Fruit fly (Drosophila melanogaster) whole organism, embryonic: ENCODE data around the gene CG2059.

ENCODE experiments used
- B-H1 ChIP-seq: fragments of 200-800 bp; sonication (Bioruptor generic); IDR thresholded peaks from 3 replicates; pipeline ENCODE4 v1.3.6; 2022; ENCODE audit warnings: missing biosample characterization, missing genetic modification characterization
- BtbVII ChIP-seq: fragments of 200-800 bp; sonication (Bioruptor generic); optimal IDR thresholded peaks from 3 replicates; lab custom pipeline; 2017; ENCODE audit warnings: missing biosample characterization, mild to moderate bottlenecking, missing genetic modification characterization
- CG10366 ChIP-seq: fragments of 200-800 bp; sonication (Bioruptor generic); IDR thresholded peaks from 2 replicates; pipeline ENCODE4 v1.3.6; 2022; ENCODE audit warnings: missing biosample characterization, missing genetic modification characterization
- CG11093 ChIP-seq: fragments of 200-800 bp; sonication (Bioruptor generic); IDR thresholded peaks from 3 replicates; pipeline ENCODE4 v1.3.6; 2022; ENCODE audit warnings: missing biosample characterization, missing genetic modification characterization
- CG11456 ChIP-seq: fragments of 200-800 bp; sonication (Bioruptor generic); IDR thresholded peaks from 3 replicates; pipeline ENCODE4 v1.3.6; 2022; ENCODE audit warnings: missing biosample characterization, missing genetic modification characterization
- CG12299 ChIP-seq: fragments of 200-800 bp; sonication (Bioruptor generic); optimal IDR thresholded peaks from 2 replicates; lab custom pipeline; 2018; ENCODE audit warnings: missing biosample characterization, mild to moderate bottlenecking, missing genetic modification characterization
- CG1233 ChIP-seq: fragments of 200-800 bp; sonication (Bioruptor generic); optimal IDR thresholded peaks from 4 replicates; lab custom pipeline; 2018; ENCODE audit warnings: missing biosample characterization, mild to moderate bottlenecking, missing genetic modification characterization
- CG1603 ChIP-seq: fragments of 200-800 bp; sonication (Bioruptor generic); optimal IDR thresholded peaks from 2 replicates; lab custom pipeline; 2019; ENCODE audit warnings: missing biosample characterization, mild to moderate bottlenecking, missing genetic modification characterization, moderate library complexity
- CG1792 ChIP-seq: fragments of 200-800 bp; sonication (Bioruptor generic); optimal IDR thresholded peaks from 2 replicates; lab custom pipeline; 2016; ENCODE audit warnings: missing biosample characterization, missing genetic modification characterization
- CG31388 ChIP-seq: fragments of 200-800 bp; sonication (Bioruptor generic); optimal IDR thresholded peaks from 2 replicates; lab custom pipeline; 2016; ENCODE audit warnings: missing biosample characterization, missing genetic modification characterization
- CG3726 ChIP-seq: fragments of 200-800 bp; sonication (Bioruptor generic); IDR thresholded peaks from 3 replicates; pipeline ENCODE4, ENCODE4 v1.3.6; 2022; ENCODE audit warnings: missing biosample characterization, missing genetic modification characterization
- CG3847 ChIP-seq: fragments of 200-800 bp; sonication (Bioruptor generic); IDR thresholded peaks from 2 replicates; pipeline ENCODE4 v1.3.6; 2022; ENCODE audit warnings: missing biosample characterization, missing genetic modification characterization
- CG4617 ChIP-seq: fragments of 200-800 bp; sonication (Bioruptor generic); optimal IDR thresholded peaks from 3 replicates; lab custom pipeline; 2016; ENCODE audit warnings: missing biosample characterization, missing genetic modification characterization, borderline replicate concordance
- CG6654 ChIP-seq: fragments of 200-800 bp; sonication (Bioruptor generic); optimal IDR thresholded peaks from 2 replicates; lab custom pipeline; 2017; ENCODE audit warnings: missing biosample characterization, mild to moderate bottlenecking, missing genetic modification characterization
- CG7271 ChIP-seq: fragments of 200-800 bp; sonication (Bioruptor generic); optimal IDR thresholded peaks from 2 replicates; lab custom pipeline; 2018; ENCODE audit warnings: missing biosample characterization, mild to moderate bottlenecking, missing genetic modification characterization, moderate library complexity
- CG8478 ChIP-seq: fragments of >200 bp; optimal IDR thresholded peaks from 2 replicates; lab custom pipeline; 2018
- CG9932 ChIP-seq: fragments of 200-800 bp; sonication (Bioruptor generic); IDR thresholded peaks from 2 replicates; pipeline ENCODE4 v1.3.6; 2022; ENCODE audit warnings: missing biosample characterization, missing genetic modification characterization
- Chrac-16 ChIP-seq: fragments of 200-800 bp; sonication (Bioruptor generic); optimal IDR thresholded peaks from 3 replicates; lab custom pipeline; 2016; ENCODE audit warnings: missing biosample characterization, missing genetic modification characterization
- Eip74EF ChIP-seq, 2 experiments: fragments of 200-800 bp in 1 of 2; fragments of >200 bp in 1 of 2; sonication (Bioruptor generic) in 1 of 2; optimal IDR thresholded peaks; 2 replicates each; lab custom pipeline; 2017 to 2019; ENCODE audit warnings: missing biosample characterization in 2 of 2, missing genetic modification characterization in 2 of 2, mild to moderate bottlenecking in 1 of 2, moderate library complexity in 1 of 2
- Fer2 ChIP-seq: fragments of 200-800 bp; sonication (Bioruptor generic); optimal IDR thresholded peaks from 2 replicates; lab custom pipeline; 2018; ENCODE audit warnings: missing biosample characterization, mild to moderate bottlenecking, missing genetic modification characterization, moderate library complexity
- GATAe ChIP-seq: fragments of 200-800 bp; sonication (Bioruptor generic); conservative IDR thresholded peaks from 2 replicates; pipeline ENCODE4 v1.3.6; 2022; ENCODE audit warnings: missing biosample characterization, missing genetic modification characterization
- H15 ChIP-seq: fragments of 200-800 bp; sonication (Bioruptor generic); IDR thresholded peaks from 3 replicates; pipeline ENCODE4 v1.3.6; 2022; ENCODE audit warnings: missing biosample characterization, missing genetic modification characterization
- Hr3 ChIP-seq: fragments of 200-800 bp; sonication (Bioruptor generic); optimal IDR thresholded peaks from 3 replicates; lab custom pipeline; 2016; ENCODE audit warnings: missing biosample characterization, missing genetic modification characterization
- Lhr ChIP-seq: fragments of 200-800 bp; sonication (Bioruptor generic); optimal IDR thresholded peaks from 3 replicates; lab custom pipeline; 2017; ENCODE audit warnings: mild to moderate bottlenecking, missing biosample characterization, missing genetic modification reagents, missing genetic modification characterization
- MTF-1 ChIP-seq: fragments of 200-800 bp; sonication (Bioruptor generic); optimal IDR thresholded peaks from 2 replicates; lab custom pipeline; 2018; ENCODE audit warnings: missing biosample characterization, mild to moderate bottlenecking, missing genetic modification characterization, borderline replicate concordance
- Meics ChIP-seq: fragments of 200-800 bp; sonication (Bioruptor generic); optimal IDR thresholded peaks from 2 replicates; lab custom pipeline; 2017; ENCODE audit warnings: missing biosample characterization, mild to moderate bottlenecking, missing genetic modification characterization
- NC2α ChIP-seq: fragments of 200-800 bp; sonication (Bioruptor generic); optimal IDR thresholded peaks from 2 replicates; lab custom pipeline; 2016; ENCODE audit warnings: missing biosample characterization, missing genetic modification characterization
- Nf-YC ChIP-seq: fragments of 200-800 bp; optimal IDR thresholded peaks from 3 replicates; lab custom pipeline; 2019; ENCODE audit warnings: missing biosample characterization, mild to moderate bottlenecking, missing genetic modification characterization, moderate library complexity
- NfI ChIP-seq: fragments of 200-800 bp; sonication (Bioruptor generic); optimal IDR thresholded peaks from 3 replicates; lab custom pipeline; 2018; ENCODE audit warnings: missing biosample characterization, mild to moderate bottlenecking, missing genetic modification characterization, moderate library complexity
- Pdp1 ChIP-seq, 2 experiments: fragments of 200-800 bp; sonication (Bioruptor generic); optimal IDR thresholded peaks; 3 replicates each; lab custom pipeline; 2016; ENCODE audit warnings: missing biosample characterization in 2 of 2, missing genetic modification characterization in 2 of 2, mild to moderate bottlenecking in 1 of 2, moderate library complexity in 1 of 2
- Ptx1 ChIP-seq: fragments of 200-800 bp; sonication (Bioruptor generic); IDR thresholded peaks from 2 replicates; pipeline ENCODE4 v1.3.6; 2022; ENCODE audit warnings: missing biosample characterization, missing genetic modification characterization
- Six4 ChIP-seq: fragments of 200-800 bp; sonication (Bioruptor generic); optimal IDR thresholded peaks from 2 replicates; lab custom pipeline; 2016; ENCODE audit warnings: missing biosample characterization, missing genetic modification characterization
- Tbp ChIP-seq: fragments of >200 bp; optimal IDR thresholded peaks from 2 replicates; lab custom pipeline; 2018; ENCODE audit warnings: missing biosample characterization, missing genetic modification characterization
- bsh ChIP-seq, 2 experiments: fragments of 200-800 bp; sonication (Bioruptor generic); optimal IDR thresholded peaks; 2 replicates each; lab custom pipeline; 2017 to 2018; ENCODE audit warnings: mild to moderate bottlenecking in 2 of 2, missing biosample characterization in 2 of 2, missing genetic modification characterization in 2 of 2, moderate library complexity in 1 of 2
- cato ChIP-seq: fragments of 200-800 bp; sonication (Bioruptor generic); optimal IDR thresholded peaks from 2 replicates; lab custom pipeline; 2016; ENCODE audit warnings: missing biosample characterization, missing genetic modification characterization, borderline replicate concordance
- ewg ChIP-seq: fragments of 200-800 bp; sonication (Bioruptor generic); optimal IDR thresholded peaks from 3 replicates; lab custom pipeline; 2017; ENCODE audit warnings: mild to moderate bottlenecking, missing biosample characterization, missing genetic modification reagents, missing genetic modification characterization
- ftz-f1 ChIP-seq: fragments of 200-800 bp; sonication (Bioruptor generic); optimal IDR thresholded peaks from 2 replicates; lab custom pipeline; 2016; ENCODE audit warnings: missing biosample characterization, missing genetic modification characterization
- gce ChIP-seq: fragments of 200-800 bp; sonication (Bioruptor generic); IDR thresholded peaks from 3 replicates; pipeline ENCODE4 v1.3.6; 2022; ENCODE audit warnings: missing biosample characterization, missing genetic modification characterization
- gcm ChIP-seq: fragments of 200-800 bp; sonication (Bioruptor generic); optimal IDR thresholded peaks from 2 replicates; lab custom pipeline; 2019; ENCODE audit warnings: missing biosample characterization, mild to moderate bottlenecking, missing genetic modification characterization, moderate library complexity
- h ChIP-seq: fragments of >200 bp; optimal IDR thresholded peaks from 2 replicates; lab custom pipeline; 2017
- her ChIP-seq: fragments of 200-800 bp; sonication (Bioruptor generic); optimal IDR thresholded peaks from 2 replicates; lab custom pipeline; 2016; ENCODE audit warnings: missing biosample characterization, missing genetic modification characterization
- jumu ChIP-seq: fragments of 200-800 bp; sonication (Bioruptor generic); optimal IDR thresholded peaks from 3 replicates; lab custom pipeline; 2016; ENCODE audit warnings: missing biosample characterization, missing genetic modification characterization
- maf-S ChIP-seq: fragments of 200-800 bp; sonication (Bioruptor generic); optimal IDR thresholded peaks from 2 replicates; lab custom pipeline; 2016; ENCODE audit warnings: missing biosample characterization, missing genetic modification characterization
- seq ChIP-seq: fragments of 200-800 bp; sonication (Bioruptor generic); IDR thresholded peaks from 2 replicates; pipeline ENCODE4 v1.3.6; 2022; ENCODE audit warnings: missing biosample characterization, missing genetic modification characterization
- so ChIP-seq: fragments of 200-800 bp; sonication (Bioruptor generic); IDR thresholded peaks from 3 replicates; pipeline ENCODE4 v1.3.6; 2022; ENCODE audit warnings: missing biosample characterization, missing genetic modification characterization
- ttk ChIP-seq: fragments of 200-800 bp; sonication (Bioruptor generic); IDR thresholded peaks from 2 replicates; pipeline ENCODE4 v2.1.2; 2022; ENCODE audit warnings: missing biosample characterization, missing genetic modification characterization
- tup ChIP-seq: fragments of 200-800 bp; sonication (Bioruptor generic); optimal IDR thresholded peaks from 2 replicates; lab custom pipeline; 2016; ENCODE audit warnings: missing biosample characterization, mild to moderate bottlenecking, missing genetic modification characterization, moderate library complexity
- unc-4 ChIP-seq: fragments of 200-800 bp; sonication (Bioruptor generic); IDR thresholded peaks from 2 replicates; pipeline ENCODE4 v1.3.6; 2022; ENCODE audit warnings: missing biosample characterization, missing genetic modification characterization; ENCODE audit not compliant: partially characterized antibody
- usp ChIP-seq: fragments of >200 bp; optimal IDR thresholded peaks from 2 replicates; lab custom pipeline; 2017; ENCODE audit warnings: missing biosample characterization, missing genetic modification characterization

Gene CG2059

dm6 chrX:7285995-7286985 lies at the start of gene CG2059 (continued):
- TF ChIP-seq ewg (GFP tag; lab: Kevin White, UChicago) = peak; percentile 54
- peak; percentile 27 for TF ChIP-seq CG7271
- TF ChIP-seq h = no peak
- no peak for TF ChIP-seq NC2α
- peak; percentile 51 for TF ChIP-seq MTF-1
- TF ChIP-seq tup (GFP tag; lab: Kevin White, UChicago) = no peak
- TF ChIP-seq Nf-YC (tag; lab: Kevin White, UChicago) = peak; percentile 17
- TF ChIP-seq CG8478 (lab: Kevin White, UChicago) = no peak
- TF ChIP-seq B-H1 (GFP tag; lab: Robert Waterston, UW) = no peak
- no peak; the same call in 1 of the 2 replicates for TF ChIP-seq GATAe
- TF ChIP-seq usp (GFP tag; lab: Kevin White, UChicago) = no peak
- no peak for TF ChIP-seq BtbVII (GFP tag; lab: Kevin White, UChicago)
- TF ChIP-seq Chrac-16 = peak; percentile 23
- TF ChIP-seq ftz-f1 (GFP tag; lab: Kevin White, UChicago) = no peak
- peak; percentile 92 for TF ChIP-seq Lhr (GFP tag; lab: Kevin White, UChicago)
- TF ChIP-seq seq (GFP tag; lab: Robert Waterston, UW) = no peak
- TF ChIP-seq ttk (GFP tag; lab: Robert Waterston, UW) = no peak
- no peak for TF ChIP-seq CG31388
- no peak for TF ChIP-seq CG6654
- peak; percentile 38 for TF ChIP-seq Meics
- 0 out of 3 replicates have a peak, but pooled peaks have one; percentile 46 for TF ChIP-seq so (GFP tag; lab: Robert Waterston, UW)
- TF ChIP-seq CG1603 (tag; lab: Kevin White, UChicago) = peak; percentile 100
- no peak for TF ChIP-seq Tbp (GFP tag; lab: Kevin White, UChicago)
- no peak for TF ChIP-seq Six4 (GFP tag; lab: Kevin White, UChicago)
- TF ChIP-seq CG10366 (GFP tag; lab: Robert Waterston, UW) = peak; percentile 47
- peak; percentile 50; the same call in 1 of the 3 replicates for TF ChIP-seq gce (GFP tag; lab: Robert Waterston, UW)
- peak in 1 of 2 experiments; percentile 22 for TF ChIP-seq bsh (GFP tag; optimal IDR thresholded peaks at IDR 0.05; lab: Kevin White, UChicago)
- peak; percentile 19 for TF ChIP-seq CG12299
- 0 out of 3 replicates have a peak, but pooled peaks have one; percentile 43 for TF ChIP-seq CG11093
- TF ChIP-seq unc-4 (GFP tag; lab: Robert Waterston, UW) = no peak
- TF ChIP-seq gcm (GFP tag; lab: Kevin White, UChicago) = no peak
- TF ChIP-seq Fer2 = no peak
- peak; percentile 69 for TF ChIP-seq jumu (GFP tag; lab: Kevin White, UChicago)
- no peak for TF ChIP-seq Eip74EF (GFP tag; optimal IDR thresholded peaks at IDR 0.05; lab: Kevin White, UChicago)
- TF ChIP-seq Pdp1 (GFP tag; optimal IDR thresholded peaks at IDR 0.05; lab: Kevin White, UChicago) = peak; percentile 42 to 100
- peak; percentile 74 for TF ChIP-seq CG9932
- TF ChIP-seq Ptx1 (GFP tag; lab: Robert Waterston, UW) = peak; percentile 47
- TF ChIP-seq cato = no peak
- no peak for TF ChIP-seq CG3726
- TF ChIP-seq CG4617 (GFP tag; lab: Kevin White, UChicago) = peak; percentile 47
- peak; percentile 51 for TF ChIP-seq CG1233
- TF ChIP-seq Hr3 (GFP tag; lab: Kevin White, UChicago) = no peak
- TF ChIP-seq H15 (GFP tag; lab: Robert Waterston, UW) = no peak
- TF ChIP-seq CG1792 = peak; percentile 15
- TF ChIP-seq maf-S (GFP tag; lab: Kevin White, UChicago) = peak; percentile 53
- TF ChIP-seq CG3847 (GFP tag; lab: Robert Waterston, UW) = peak; percentile 74
- TF ChIP-seq her (GFP tag; lab: Kevin White, UChicago) = peak; percentile 65
- TF ChIP-seq NfI (GFP tag; lab: Kevin White, UChicago) = peak; percentile 38
- TF ChIP-seq CG11456 = peak; percentile 74; the same call in 2 of the 3 replicates
